Fruit fly (Drosophila melanogaster): ENCODE measurements around the gene Set8.
A peak's percentile ranks its signal among the peaks of the same experiment; 100 is the strongest.

Gene Set8

dm6 chr3R:14289958-14290835 lies 25.6 kb upstream of the Set8 start (continued):
- no peak for TF ChIP-seq tna (GFP tag; IDR thresholded peaks at IDR 0.05; ENCODE audit: partially characterized antibody)
- no peak for TF ChIP-seq toy (GFP tag; IDR thresholded peaks at IDR 0.05)
- TF ChIP-seq Six4 (GFP tag; optimal IDR thresholded peaks at IDR 0.05): no peak
- TF ChIP-seq Sox100B (GFP tag; optimal IDR thresholded peaks at IDR 0.05): peak; percentile 24
- TF ChIP-seq CG6654 (GFP tag; optimal IDR thresholded peaks at IDR 0.05): no peak
- TF ChIP-seq Drgx (GFP tag; IDR thresholded peaks at IDR 0.05): peak; percentile 25; the same call in 1 of the 2 replicates
- no peak for TF ChIP-seq CG8388 (GFP tag; optimal IDR thresholded peaks at IDR 0.05)
- TF ChIP-seq CG7786 (GFP tag; optimal IDR thresholded peaks at IDR 0.05): no peak
- no peak for TF ChIP-seq luna (GFP tag; optimal IDR thresholded peaks at IDR 0.05)
- TF ChIP-seq Atf6 (GFP tag; IDR thresholded peaks at IDR 0.05): no peak
- no peak for TF ChIP-seq HLH54F (GFP tag; optimal IDR thresholded peaks at IDR 0.05)
- TF ChIP-seq Xrp1 (GFP tag; IDR thresholded peaks at IDR 0.05): no peak
- no peak for TF ChIP-seq CG11093 (GFP tag; IDR thresholded peaks at IDR 0.05)
- no peak for TF ChIP-seq Nf-YC (tag; optimal IDR thresholded peaks at IDR 0.05)
- TF ChIP-seq pb (GFP tag; optimal IDR thresholded peaks at IDR 0.05): no peak
- TF ChIP-seq sob (GFP tag; IDR thresholded peaks at IDR 0.05): no peak
- no peak for TF ChIP-seq maf-S (GFP tag; optimal IDR thresholded peaks at IDR 0.05)
- TF ChIP-seq lilli (GFP tag; optimal IDR thresholded peaks at IDR 0.05): no peak
- TF ChIP-seq CoRest (tag; optimal IDR thresholded peaks at IDR 0.05): peak; percentile 30
- TF ChIP-seq sug (tag; optimal IDR thresholded peaks at IDR 0.05): peak; percentile 10
- no peak for TF ChIP-seq pho (GFP tag; optimal IDR thresholded peaks at IDR 0.05)
- TF ChIP-seq Lhr (GFP tag; optimal IDR thresholded peaks at IDR 0.05): no peak
- TF ChIP-seq Usf (GFP tag; optimal IDR thresholded peaks at IDR 0.05): no peak
- TF ChIP-seq Aef1 (GFP tag; IDR thresholded peaks at IDR 0.05): no peak
- TF ChIP-seq amos (GFP tag; IDR thresholded peaks at IDR 0.05; ENCODE audit: partially characterized antibody): no peak
- TF ChIP-seq wek (GFP tag; optimal IDR thresholded peaks at IDR 0.05): no peak
- no peak for TF ChIP-seq CG13775 (GFP tag; optimal IDR thresholded peaks at IDR 0.05)
- no peak for TF ChIP-seq prd (optimal IDR thresholded peaks at IDR 0.05)
- TF ChIP-seq prd (GFP tag; IDR thresholded peaks at IDR 0.05): no peak
- no peak for TF ChIP-seq bcd (GFP tag; optimal IDR thresholded peaks at IDR 0.05)
- TF ChIP-seq CG3281 (GFP tag; optimal IDR thresholded peaks at IDR 0.05): peak; percentile 50
- TF ChIP-seq dati (GFP tag; IDR thresholded peaks at IDR 0.05): no peak
- TF ChIP-seq twi (tag; optimal IDR thresholded peaks at IDR 0.05): no peak
- TF ChIP-seq ATbp (GFP tag; optimal IDR thresholded peaks at IDR 0.05): no peak
- TF ChIP-seq mirr (GFP tag; optimal IDR thresholded peaks at IDR 0.05): no peak
- no peak for TF ChIP-seq bab2 (GFP tag; optimal IDR thresholded peaks at IDR 0.05)
- no peak for TF ChIP-seq Fer2 (tag; optimal IDR thresholded peaks at IDR 0.05)
- no peak for TF ChIP-seq sens-2 (GFP tag; IDR thresholded peaks at IDR 0.05)
- TF ChIP-seq Deaf1 (tag; optimal IDR thresholded peaks at IDR 0.05): no peak
- TF ChIP-seq Kr (GFP tag; optimal IDR thresholded peaks at IDR 0.05): no peak
- TF ChIP-seq ara (GFP tag; IDR thresholded peaks at IDR 0.05): no peak
- no peak for TF ChIP-seq fd96Cb (tag; optimal IDR thresholded peaks at IDR 0.05)
- TF ChIP-seq CG3163 (GFP tag; optimal IDR thresholded peaks at IDR 0.05): no peak
- peak; percentile 23 for TF ChIP-seq CG12391 (tag; optimal IDR thresholded peaks at IDR 0.05)
- no peak for TF ChIP-seq CG14667 (GFP tag; IDR thresholded peaks at IDR 0.05)
- TF ChIP-seq CG11723 (GFP tag; optimal IDR thresholded peaks at IDR 0.05): no peak
- TF ChIP-seq bsh (GFP tag; optimal IDR thresholded peaks at IDR 0.05): peak in 1 of 2 experiments; percentile 6
- no peak for TF ChIP-seq chn (GFP tag; optimal IDR thresholded peaks at IDR 0.05)
- TF ChIP-seq CG1832 (GFP tag; optimal IDR thresholded peaks at IDR 0.05): no peak
- no peak for TF ChIP-seq gfzf (GFP tag; optimal IDR thresholded peaks at IDR 0.05)

Measured in whole organism, embryonic.